Fruit fly (Drosophila melanogaster): ENCODE results near the gene Vps45.
A peak's percentile ranks its signal among the peaks of the same experiment; 100 is the strongest.

Vps45 gene

dm6 chr3R:9573812-9574587, 10.3 kb downstream of the Vps45 start, which contains the start of gene CG9399:
CG9399 (minus strand) TSS chr3R:9574211.
- TF ChIP-seq OdsH (GFP tag; optimal IDR thresholded peaks at IDR 0.05) (peak; percentile 99), Smox (GFP tag; optimal IDR thresholded peaks at IDR 0.05) (peak; percentile 98), CG7368 (GFP tag; optimal IDR thresholded peaks at IDR 0.05) (peak; percentile 94), CG11902 (GFP tag; optimal IDR thresholded peaks at IDR 0.05) (peak; percentile 93), Hr38 (GFP tag; optimal IDR thresholded peaks at IDR 0.05) (peak; percentile 72), ss (GFP tag; optimal IDR thresholded peaks at IDR 0.05) (peak; percentile 96 to 97), Eip78C (GFP tag) (peak; percentile 99), Hr4 (GFP tag; optimal IDR thresholded peaks at IDR 0.05) (peak; percentile 98), achi (GFP tag; optimal IDR thresholded peaks at IDR 0.05) (peak; percentile 97), cyc (GFP tag; optimal IDR thresholded peaks at IDR 0.05) (peak; percentile 96), CG3032 (tag; optimal IDR thresholded peaks at IDR 0.05) (peak; percentile 97), CG32006 (GFP tag; optimal IDR thresholded peaks at IDR 0.05) (peak; percentile 98), CG1621 (tag; optimal IDR thresholded peaks at IDR 0.05) (peak; percentile 93), Lpt (GFP tag; optimal IDR thresholded peaks at IDR 0.05) (peak; percentile 96), Blimp-1 (GFP tag; optimal IDR thresholded peaks at IDR 0.05) (peak; percentile 81), CG11294 (GFP tag; IDR thresholded peaks at IDR 0.05) (peak; percentile 97), salr (GFP tag; optimal IDR thresholded peaks at IDR 0.05) (peak; percentile 95 to 98), CG31627 (GFP tag; optimal IDR thresholded peaks at IDR 0.05) (peak; percentile 97), Sox102F (GFP tag; optimal IDR thresholded peaks at IDR 0.05) (peak; percentile 97), eg (GFP tag; IDR thresholded peaks at IDR 0.05) (peak; percentile 99), pdm3 (GFP tag; optimal IDR thresholded peaks at IDR 0.05) (peak; percentile 98), Eip93F (GFP tag; optimal IDR thresholded peaks at IDR 0.05) (peak; percentile 98), CG15336 (GFP tag; IDR thresholded peaks at IDR 0.05) (peak; percentile 97), vri (GFP tag; optimal IDR thresholded peaks at IDR 0.05) (peak; percentile 94), Sox15 (GFP tag; optimal IDR thresholded peaks at IDR 0.05) (peak; percentile 97), Sox14 (GFP tag; optimal IDR thresholded peaks at IDR 0.05) (peak; percentile 96), CG4318 (GFP tag; optimal IDR thresholded peaks at IDR 0.05) (peak; percentile 97), CG11762 (GFP tag; optimal IDR thresholded peaks at IDR 0.05; ENCODE audit: insufficient read depth) (peak; percentile 97), Ets21C (GFP tag; optimal IDR thresholded peaks at IDR 0.05) (peak; percentile 93), CG6808 (GFP tag; optimal IDR thresholded peaks at IDR 0.05) (peak; percentile 91), CG10631 (GFP tag; optimal IDR thresholded peaks at IDR 0.05) (peak; percentile 99), CG10669 (GFP tag; optimal IDR thresholded peaks at IDR 0.05) (peak; percentile 95), Hr39 (GFP tag; optimal IDR thresholded peaks at IDR 0.05) (peak; percentile 96), CG6792 (GFP tag; optimal IDR thresholded peaks at IDR 0.05) (peak; percentile 97), CG8319 (GFP tag; optimal IDR thresholded peaks at IDR 0.05) (peak; percentile 95), net (GFP tag; optimal IDR thresholded peaks at IDR 0.05) (peak; percentile 97), CG8632 (GFP tag; optimal IDR thresholded peaks at IDR 0.05) (peak; percentile 97), dac (GFP tag; optimal IDR thresholded peaks at IDR 0.05) (peak; percentile 98), CG6276 (GFP tag; optimal IDR thresholded peaks at IDR 0.05) (peak; percentile 96), topi (GFP tag; optimal IDR thresholded peaks at IDR 0.05) (peak; percentile 96), lz (GFP tag; optimal IDR thresholded peaks at IDR 0.05) (peak; percentile 98), dsx (GFP tag; optimal IDR thresholded peaks at IDR 0.05; ENCODE audit: poor library complexity, severe bottlenecking) (peak; percentile 95), CG16779 (tag; optimal IDR thresholded peaks at IDR 0.05) (peak; percentile 88), fd59A (GFP tag; optimal IDR thresholded peaks at IDR 0.05) (peak; percentile 92), Ets96B (tag; optimal IDR thresholded peaks at IDR 0.05) (peak; percentile 98), CG34406 (GFP tag; optimal IDR thresholded peaks at IDR 0.05) (peak; percentile 97), svp (GFP tag) (peak; percentile 98), fkh (GFP tag; optimal IDR thresholded peaks at IDR 0.05) (peak; percentile 58), fd85E (GFP tag; optimal IDR thresholded peaks at IDR 0.05) (peak; percentile 81), CG6854 (GFP tag; optimal IDR thresholded peaks at IDR 0.05) (peak; percentile 87)

All from whole organism, prepupa.